Fruit fly (Drosophila melanogaster): ENCODE data around the gene Gug.

The Gug gene

dm6 chr3L:8506975-8507441 lies 57.3 kb downstream of the Gug start, which contains the start of gene CG43163 (continued):
- no peak for TF ChIP-seq zen2 (GFP tag; IDR thresholded peaks at IDR 0.05; ENCODE audit: partially characterized antibody)
- peak; percentile 60 for TF ChIP-seq CG7372 (GFP tag; IDR thresholded peaks at IDR 0.05)
- TF ChIP-seq gro (GFP tag; optimal IDR thresholded peaks at IDR 0.05), result peak; percentile 3
- TF ChIP-seq CG8388 (GFP tag; optimal IDR thresholded peaks at IDR 0.05), result peak; percentile 68
- no peak for TF ChIP-seq Usf (GFP tag; optimal IDR thresholded peaks at IDR 0.05)
- TF ChIP-seq en (GFP tag; optimal IDR thresholded peaks at IDR 0.05), result no peak
- peak; percentile 12 for TF ChIP-seq CG12104 (GFP tag; optimal IDR thresholded peaks at IDR 0.05)
- peak; percentile 41; the same call in 1 of the 2 replicates for TF ChIP-seq rib (GFP tag; IDR thresholded peaks at IDR 0.05)
- TF ChIP-seq CG4617 (GFP tag; optimal IDR thresholded peaks at IDR 0.05; ENCODE audit: borderline replicate concordance), result peak; percentile 42
- TF ChIP-seq unc-4 (GFP tag; IDR thresholded peaks at IDR 0.05; ENCODE audit: partially characterized antibody), result no peak
- peak; percentile 48 for TF ChIP-seq CG6254 (GFP tag; optimal IDR thresholded peaks at IDR 0.05)
- peak; percentile 34 for TF ChIP-seq CG13123 (GFP tag; optimal IDR thresholded peaks at IDR 0.05)
- TF ChIP-seq CG31441 (GFP tag; IDR thresholded peaks at IDR 0.05), result peak; percentile 77
- TF ChIP-seq corto (GFP tag; optimal IDR thresholded peaks at IDR 0.05), result no peak
- peak; percentile 47 for TF ChIP-seq run (tag; optimal IDR thresholded peaks at IDR 0.05)
- peak; percentile 34 for TF ChIP-seq ATbp (GFP tag; optimal IDR thresholded peaks at IDR 0.05)
- TF ChIP-seq ap (GFP tag; IDR thresholded peaks at IDR 0.05), result 0 out of 2 replicates have a peak, but pooled peaks have one; percentile 27
- no peak for TF ChIP-seq MTF-1 (GFP tag; optimal IDR thresholded peaks at IDR 0.05; ENCODE audit: borderline replicate concordance)
- TF ChIP-seq Dip2 (GFP tag; IDR thresholded peaks at IDR 0.05), result no peak
- no peak for TF ChIP-seq Neu2 (GFP tag; optimal IDR thresholded peaks at IDR 0.05; ENCODE audit: borderline replicate concordance)
- TF ChIP-seq CG1024 (GFP tag; IDR thresholded peaks at IDR 0.05), result peak; percentile 58; the same call in 1 of the 2 replicates
- TF ChIP-seq CG11695 (GFP tag; IDR thresholded peaks at IDR 0.05), result 0 out of 3 replicates have a peak, but pooled peaks have one; percentile 33
- TF ChIP-seq CG16813 (GFP tag; IDR thresholded peaks at IDR 0.05; ENCODE audit: partially characterized antibody), result 0 out of 3 replicates have a peak, but pooled peaks have one; percentile 34
- TF ChIP-seq dan (GFP tag; IDR thresholded peaks at IDR 0.05), result no peak
- TF ChIP-seq fu2 (GFP tag; optimal IDR thresholded peaks at IDR 0.05), result peak; percentile 31
- peak; percentile 80 for TF ChIP-seq CG2712 (tag; optimal IDR thresholded peaks at IDR 0.05)
- TF ChIP-seq Lim3 (GFP tag; IDR thresholded peaks at IDR 0.05), result no peak
- TF ChIP-seq cg (GFP tag; optimal IDR thresholded peaks at IDR 0.05), result peak; percentile 65
- peak; percentile 81 for TF ChIP-seq CG12391 (tag; optimal IDR thresholded peaks at IDR 0.05)
- TF ChIP-seq CHES-1-like (GFP tag; optimal IDR thresholded peaks at IDR 0.05), result peak; percentile 28
- peak; percentile 47 for TF ChIP-seq CG8290 (GFP tag; optimal IDR thresholded peaks at IDR 0.05)
- TF ChIP-seq CG8290 (tag; optimal IDR thresholded peaks at IDR 0.05), result peak; percentile 32 to 84
- no peak for TF ChIP-seq slp2 (GFP tag; optimal IDR thresholded peaks at IDR 0.05)
- TF ChIP-seq fd96Cb (tag; optimal IDR thresholded peaks at IDR 0.05), result peak; percentile 50
- TF ChIP-seq CG17328 (GFP tag; IDR thresholded peaks at IDR 0.05), result peak; percentile 81
- TF ChIP-seq ac (GFP tag; optimal IDR thresholded peaks at IDR 0.05), result no peak
- TF ChIP-seq CG30403 (GFP tag; optimal IDR thresholded peaks at IDR 0.05), result peak; percentile 70
- TF ChIP-seq Ets65A (GFP tag), result no peak
- TF ChIP-seq fru (optimal IDR thresholded peaks at IDR 0.05), result no peak
- no peak for TF ChIP-seq C15 (GFP tag; IDR thresholded peaks at IDR 0.05)
- TF ChIP-seq B-H2 (GFP tag; optimal IDR thresholded peaks at IDR 0.05), result peak; percentile 7
- no peak for TF ChIP-seq CG11560 (tag; IDR thresholded peaks at IDR 0.05)
- peak; percentile 24 for TF ChIP-seq Dip3 (GFP tag; optimal IDR thresholded peaks at IDR 0.05)
- TF ChIP-seq CG12219 (GFP tag; optimal IDR thresholded peaks at IDR 0.05), result peak; percentile 47
- no peak for TF ChIP-seq TFAM (GFP tag; optimal IDR thresholded peaks at IDR 0.05)
- TF ChIP-seq E2f2 (GFP tag; IDR thresholded peaks at IDR 0.05), result peak; percentile 72
- peak; percentile 7 for TF ChIP-seq CG3065 (GFP tag; optimal IDR thresholded peaks at IDR 0.05)
- TF ChIP-seq CG10654 (GFP tag; optimal IDR thresholded peaks at IDR 0.05), result no peak
- TF ChIP-seq Sry-δ (GFP tag; optimal IDR thresholded peaks at IDR 0.05), result peak; percentile 17
- no peak for TF ChIP-seq CG16779 (GFP tag; IDR thresholded peaks at IDR 0.05)
- no peak for TF ChIP-seq CG31388 (GFP tag; optimal IDR thresholded peaks at IDR 0.05)
- peak; percentile 61; the same call in 1 of the 3 replicates for TF ChIP-seq Dbx (GFP tag; IDR thresholded peaks at IDR 0.05)

Data from whole organism, embryonic.